Worm (Caenorhabditis elegans): ENCODE measurements around the gene str-249.

str-249 gene

ce11 chrIV:7222088-7222487 is 35.4 kb upstream of the str-249 start:
- TF ChIP-seq ces-1 (GFP tag; optimal IDR thresholded peaks at IDR 0.05) (peak; percentile 57), mep-1 (tag; optimal IDR thresholded peaks at IDR 0.05) (no peak)

- TF ChIP-seq blmp-1 (tag; optimal IDR thresholded peaks at IDR 0.05) (no peak), pha-4 (tag; optimal IDR thresholded peaks at IDR 0.05) (no peak), sptf-1 (tag; optimal IDR thresholded peaks at IDR 0.05) (no peak), ceh-43 (GFP tag; optimal IDR thresholded peaks at IDR 0.05) (no peak), unc-62 (GFP tag; optimal IDR thresholded peaks at IDR 0.05) (no peak)
Measured at ce11 chrIV:7219398-7220087, 32.9 kb upstream of the str-249 start, which contains the start of the genes glb-23 and R13A1.1. Gene glb-23 (minus strand): TSS chrIV:7219498. Gene R13A1.1 (plus strand): TSS chrIV:7220037.

- TF ChIP-seq drap-1 (GFP tag; optimal IDR thresholded peaks at IDR 0.05) = no peak
- TF ChIP-seq blmp-1 (tag; optimal IDR thresholded peaks at IDR 0.05) = no peak
- no peak for TF ChIP-seq unc-62 (GFP tag; optimal IDR thresholded peaks at IDR 0.05)
- TF ChIP-seq nhr-12 (tag; optimal IDR thresholded peaks at IDR 0.05) = no peak
- TF ChIP-seq nhr-2 (tag; optimal IDR thresholded peaks at IDR 0.05) = no peak
- TF ChIP-seq mab-5 (tag; optimal IDR thresholded peaks at IDR 0.05) = no peak
- no peak for TF ChIP-seq lin-13 (tag; optimal IDR thresholded peaks at IDR 0.05)
- TF ChIP-seq snpc-4 (tag; optimal IDR thresholded peaks at IDR 0.05) = no peak
- no peak for TF ChIP-seq lsy-2 (tag; optimal IDR thresholded peaks at IDR 0.05)
- no peak for TF ChIP-seq bed-3 (GFP tag; optimal IDR thresholded peaks at IDR 0.05)
- no peak for TF ChIP-seq tbx-8 (GFP tag; optimal IDR thresholded peaks at IDR 0.05)
- TF ChIP-seq sptf-1 (tag; optimal IDR thresholded peaks at IDR 0.05) = no peak
- TF ChIP-seq lin-32 (GFP tag; optimal IDR thresholded peaks at IDR 0.05) = no peak
Measured at ce11 chrIV:7216210-7216609, 29.6 kb upstream of the str-249 start.

- TF ChIP-seq ceh-39 (tag; optimal IDR thresholded peaks at IDR 0.05) (no peak), cnd-1 (tag; optimal IDR thresholded peaks at IDR 0.05) (no peak), unc-62 (GFP tag; optimal IDR thresholded peaks at IDR 0.05) (no peak), lin-32 (GFP tag; optimal IDR thresholded peaks at IDR 0.05) (no peak), tbx-8 (GFP tag; optimal IDR thresholded peaks at IDR 0.05) (no peak), mls-2 (tag; optimal IDR thresholded peaks at IDR 0.05) (no peak), lin-13 (tag; optimal IDR thresholded peaks at IDR 0.05) (no peak)
Measured at ce11 chrIV:7212769-7213168, 26.1 kb upstream of the str-249 start.

- TF ChIP-seq nhr-12 (tag; optimal IDR thresholded peaks at IDR 0.05) = no peak
- TF ChIP-seq mep-1 (tag; optimal IDR thresholded peaks at IDR 0.05) = no peak
- no peak for TF ChIP-seq mab-5 (tag; optimal IDR thresholded peaks at IDR 0.05)
- TF ChIP-seq unc-120 (tag; optimal IDR thresholded peaks at IDR 0.05; ENCODE audit: poor library complexity, severe bottlenecking) = no peak
- no peak for TF ChIP-seq elt-1 (tag; optimal IDR thresholded peaks at IDR 0.05; ENCODE audit: borderline replicate concordance, insufficient read depth)
- no peak for TF ChIP-seq lin-13 (tag; optimal IDR thresholded peaks at IDR 0.05)
- TF ChIP-seq unc-39 (tag; optimal IDR thresholded peaks at IDR 0.05) = no peak
- no peak for TF ChIP-seq snpc-4 (tag; optimal IDR thresholded peaks at IDR 0.05)
- TF ChIP-seq tbx-8 (GFP tag; optimal IDR thresholded peaks at IDR 0.05) = no peak
- TF ChIP-seq M03D4.4 (tag; optimal IDR thresholded peaks at IDR 0.05) = no peak
- TF ChIP-seq lsy-2 (tag; optimal IDR thresholded peaks at IDR 0.05) = no peak
- no peak for TF ChIP-seq elt-3 (tag; optimal IDR thresholded peaks at IDR 0.05)
- TF ChIP-seq nhr-2 (tag; optimal IDR thresholded peaks at IDR 0.05) = no peak
- no peak for TF ChIP-seq blmp-1 (tag; optimal IDR thresholded peaks at IDR 0.05)
- no peak for TF ChIP-seq nhr-237 (tag; optimal IDR thresholded peaks at IDR 0.05)
- TF ChIP-seq sptf-1 (tag; optimal IDR thresholded peaks at IDR 0.05) = no peak
- TF ChIP-seq nhr-76 (tag; optimal IDR thresholded peaks at IDR 0.05) = no peak
- TF ChIP-seq cnd-1 (tag; optimal IDR thresholded peaks at IDR 0.05) = no peak
- TF ChIP-seq flh-1 (GFP tag; optimal IDR thresholded peaks at IDR 0.05) = no peak
- no peak for TF ChIP-seq nhr-28 (tag; optimal IDR thresholded peaks at IDR 0.05)
Measured at ce11 chrIV:7211313-7211712, 24.7 kb upstream of the str-249 start.

- TF ChIP-seq ztf-11 (tag; optimal IDR thresholded peaks at IDR 0.05) (no peak), snpc-4 (tag; optimal IDR thresholded peaks at IDR 0.05) (no peak), elt-1 (tag; optimal IDR thresholded peaks at IDR 0.05; ENCODE audit: borderline replicate concordance, insufficient read depth) (no peak), cnd-1 (tag; optimal IDR thresholded peaks at IDR 0.05) (no peak), M03D4.4 (tag; optimal IDR thresholded peaks at IDR 0.05) (no peak), ceh-83 (GFP tag; optimal IDR thresholded peaks at IDR 0.05) (no peak), bed-3 (GFP tag; optimal IDR thresholded peaks at IDR 0.05) (no peak), mab-5 (tag; optimal IDR thresholded peaks at IDR 0.05) (no peak), hlh-1 (tag; optimal IDR thresholded peaks at IDR 0.05) (no peak), drap-1 (GFP tag; optimal IDR thresholded peaks at IDR 0.05) (no peak), nhr-28 (tag; optimal IDR thresholded peaks at IDR 0.05) (no peak), mls-2 (tag; optimal IDR thresholded peaks at IDR 0.05) (no peak), elt-3 (tag; optimal IDR thresholded peaks at IDR 0.05) (no peak), ceh-43 (GFP tag; optimal IDR thresholded peaks at IDR 0.05) (no peak), ham-2 (GFP tag; optimal IDR thresholded peaks at IDR 0.05) (no peak), pha-4 (tag; optimal IDR thresholded peaks at IDR 0.05) (no peak), unc-39 (tag; optimal IDR thresholded peaks at IDR 0.05) (no peak), lin-32 (GFP tag; optimal IDR thresholded peaks at IDR 0.05) (no peak), nhr-2 (tag; optimal IDR thresholded peaks at IDR 0.05) (no peak), ces-1 (GFP tag; optimal IDR thresholded peaks at IDR 0.05) (no peak)
Measured at ce11 chrIV:7208961-7209360, 22.3 kb upstream of the str-249 start.

Measured in whole organism, mixed stage, embryonic.